Worm (Caenorhabditis elegans) whole organism, L1 larva: ENCODE measurements around the gene gly-14.
"Not testable (repeated sequence)": the region's sequence is repeated elsewhere in the genome, so short reads cannot be mapped to it uniquely, and the experiment has no call there.

Experiments used
- C04F5.9 ChIP-seq: sonication (generic microtip); optimal IDR thresholded peaks from 2 replicates; lab custom pipeline; 2016; ENCODE audit warnings: missing genetic modification characterization, missing compliant biosample characterization
- F16B12.6 ChIP-seq: fragments of 150-350 bp; optimal IDR thresholded peaks from 2 replicates; lab custom pipeline; 2014; ENCODE audit warnings: missing biosample characterization, missing genetic modification characterization
- ceh-88 ChIP-seq: fragments of 200-800 bp; sonication (Bioruptor generic); IDR thresholded peaks from 2 replicates; pipeline ENCODE4 v1.3.6; 2022; ENCODE audit warnings: missing genetic modification characterization, missing compliant biosample characterization
- ces-1 ChIP-seq: fragments of 150-350 bp; optimal IDR thresholded peaks from 2 replicates; lab custom pipeline; 2014; ENCODE audit warnings: missing biosample characterization, missing genetic modification reagents, missing genetic modification characterization
- dsc-1 ChIP-seq: sonication (generic microtip); optimal IDR thresholded peaks from 2 replicates; lab custom pipeline; 2016; ENCODE audit warnings: mild to moderate bottlenecking, missing genetic modification characterization, missing compliant biosample characterization
- efl-1 ChIP-seq, 4 experiments: fragments of 150-350 bp; optimal IDR thresholded peaks in 3 of 4; peaks in 1 of 4; 1 replicate in 1 of 4; 2 replicates in 3 of 4; lab custom pipeline; 2014; ENCODE audit warnings: missing biosample characterization in 2 of 4, missing genetic modification characterization in 2 of 4, missing genetic modification reagents in 2 of 4
- fkh-10 ChIP-seq: sonication (generic microtip); optimal IDR thresholded peaks from 2 replicates; lab custom pipeline; 2017; ENCODE audit warnings: missing biosample characterization, missing genetic modification reagents, missing genetic modification characterization
- hlh-4 ChIP-seq: sonication (generic microtip); optimal IDR thresholded peaks from 2 replicates; lab custom pipeline; 2016; ENCODE audit warnings: mild to moderate bottlenecking, missing genetic modification characterization, missing compliant biosample characterization
- isw-1 ChIP-seq: fragments of 200-800 bp; sonication (Bioruptor generic); IDR thresholded peaks from 2 replicates; pipeline ENCODE4 v1.3.6; 2022; ENCODE audit warnings: missing genetic modification characterization, missing compliant biosample characterization
- lir-3 ChIP-seq: sonication (generic microtip); optimal IDR thresholded peaks from 2 replicates; lab custom pipeline; 2016; ENCODE audit warnings: mild to moderate bottlenecking, missing genetic modification characterization, moderate library complexity, missing compliant biosample characterization; ENCODE audit not compliant: poor library complexity
- lsy-2 ChIP-seq, 2 experiments: fragments of 150-350 bp; optimal IDR thresholded peaks; 2 replicates each; lab custom pipeline; 2014; ENCODE audit warnings: missing biosample characterization in 2 of 2, missing genetic modification characterization in 2 of 2
- mef-2 ChIP-seq: fragments of 150-350 bp; optimal IDR thresholded peaks from 2 replicates; lab custom pipeline; 2014; ENCODE audit warnings: missing biosample characterization, missing genetic modification characterization
- mep-1 ChIP-seq: fragments of 150-350 bp; optimal IDR thresholded peaks from 2 replicates; lab custom pipeline; 2014; ENCODE audit warnings: missing biosample characterization, missing genetic modification characterization
- nhr-71 ChIP-seq: sonication (generic microtip); optimal IDR thresholded peaks from 2 replicates; lab custom pipeline; 2016; ENCODE audit warnings: mild to moderate bottlenecking, missing genetic modification characterization, moderate library complexity, missing compliant biosample characterization
- nhr-76 ChIP-seq: sonication (generic microtip); optimal IDR thresholded peaks from 2 replicates; lab custom pipeline; 2017; ENCODE audit warnings: missing biosample characterization, missing genetic modification characterization
- nhr-77 ChIP-seq: fragments of 150-350 bp; optimal IDR thresholded peaks from 2 replicates; lab custom pipeline; 2014; ENCODE audit warnings: missing biosample characterization, missing genetic modification characterization
- snpc-4 ChIP-seq: fragments of 150-350 bp; optimal IDR thresholded peaks from 2 replicates; lab custom pipeline; 2014; ENCODE audit warnings: missing biosample characterization, missing genetic modification characterization
- sox-4 ChIP-seq: sonication (generic microtip); optimal IDR thresholded peaks from 2 replicates; lab custom pipeline; 2016; ENCODE audit warnings: missing genetic modification characterization, missing compliant biosample characterization
- sup-37 ChIP-seq: fragments of 200-800 bp; sonication (Bioruptor generic); optimal IDR thresholded peaks from 2 replicates; lab custom pipeline; 2018; ENCODE audit warnings: mild to moderate bottlenecking, missing genetic modification characterization, missing compliant biosample characterization
- unc-30 ChIP-seq: sonication (generic microtip); optimal IDR thresholded peaks from 2 replicates; lab custom pipeline; 2017; ENCODE audit warnings: missing biosample characterization, missing genetic modification characterization
- unc-86 ChIP-seq: sonication (generic microtip); optimal IDR thresholded peaks from 2 replicates; lab custom pipeline; 2016; ENCODE audit warnings: missing genetic modification characterization, missing compliant biosample characterization
- xbp-1 ChIP-seq: sonication (generic microtip); optimal IDR thresholded peaks from 2 replicates; lab custom pipeline; 2016; ENCODE audit warnings: missing genetic modification characterization, missing compliant biosample characterization
- zag-1 ChIP-seq: fragments of 150-350 bp; optimal IDR thresholded peaks from 2 replicates; lab custom pipeline; 2014; ENCODE audit warnings: missing biosample characterization, missing genetic modification characterization
- ztf-11 ChIP-seq, 2 experiments: sonication (generic microtip); optimal IDR thresholded peaks; 2 replicates each; lab custom pipeline; 2016 to 2017; ENCODE audit warnings: missing genetic modification characterization in 2 of 2, missing biosample characterization in 1 of 2, missing compliant biosample characterization in 1 of 2

gly-14 gene

DNA sequence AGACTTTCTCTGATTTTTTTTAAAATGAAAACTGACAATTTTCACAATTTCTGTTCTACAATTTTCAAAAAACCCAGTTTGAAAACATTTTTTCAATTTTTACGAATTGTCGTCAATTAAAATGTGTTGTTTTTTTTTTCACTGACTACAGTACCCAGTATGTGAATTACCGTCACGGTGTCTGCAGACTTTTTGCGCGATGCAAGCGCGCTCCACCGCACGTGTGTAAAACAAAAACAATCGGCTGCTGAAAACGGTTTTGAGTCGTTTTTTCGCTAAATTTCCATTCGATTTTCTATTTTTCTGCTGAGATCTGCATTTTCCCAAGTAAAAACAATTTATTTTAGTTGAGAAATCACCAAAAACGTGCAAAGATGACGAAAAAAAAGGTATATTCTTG is 36.8 kb downstream of the gly-14 start (continued):
- TF ChIP-seq isw-1 (peak; percentile 98), dsc-1 (tag; lab: Kevin White, UChicago) (peak; percentile 99), zag-1 (tag; lab: Kevin White, UChicago) (peak; percentile 68)

DNA sequence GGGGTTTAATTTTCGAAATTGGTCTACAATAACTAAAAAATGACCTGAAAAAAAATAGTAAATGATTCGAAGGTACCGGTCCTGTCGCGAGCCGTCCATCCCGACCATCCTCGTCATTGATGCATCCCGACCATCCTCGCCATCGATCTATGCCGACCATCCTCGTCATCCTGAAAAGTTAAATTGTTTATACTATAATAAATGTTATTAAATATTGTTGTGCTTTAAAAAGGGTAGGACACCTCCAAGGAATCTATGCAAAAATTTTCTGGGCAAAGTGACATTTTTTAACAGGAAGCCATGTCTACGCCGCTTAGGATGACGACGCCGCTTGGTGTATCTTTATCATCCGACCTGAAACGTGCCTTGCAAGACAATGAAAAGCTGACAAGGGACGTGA is 39.0 kb downstream of the gly-14 start, which contains the start of gene C34C12.1:
C34C12.1 (plus strand) TSS at position 301 of the 400 bp plus-strand sequence.
- TF ChIP-seq sox-4 (tag; lab: Kevin White, UChicago); fkh-10 (GFP tag; lab: Kevin White, UChicago); lir-3 (tag; lab: Kevin White, UChicago): not testable (repeated sequence)

DNA sequence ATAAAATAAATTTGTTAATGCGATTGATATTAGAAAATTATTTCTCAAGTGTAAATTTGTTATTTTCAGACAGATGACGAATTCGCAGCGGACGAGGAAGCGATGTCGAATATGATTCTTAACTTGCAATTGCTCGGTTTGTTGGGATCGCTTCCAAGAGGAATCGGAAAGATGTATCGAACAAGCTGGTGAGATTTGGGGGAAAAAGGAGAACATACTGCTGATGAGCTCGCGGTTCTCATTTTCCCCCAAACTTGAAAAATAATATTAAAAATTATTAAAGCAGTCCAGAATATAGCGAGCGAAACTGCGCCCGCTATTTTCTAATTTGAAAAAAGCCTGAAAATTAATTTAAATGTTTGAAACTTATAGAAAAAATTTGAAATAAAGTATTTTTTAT is 39.6 kb downstream of the gly-14 start, which contains the start of gene C34C12.2:
C34C12.2 (plus strand) TSS at position 301 of the 400 bp plus-strand sequence.
- not testable (repeated sequence) for TF ChIP-seq snpc-4 (tag; lab: Kevin White, UChicago); mep-1; nhr-71 (tag; lab: Kevin White, UChicago)

DNA sequence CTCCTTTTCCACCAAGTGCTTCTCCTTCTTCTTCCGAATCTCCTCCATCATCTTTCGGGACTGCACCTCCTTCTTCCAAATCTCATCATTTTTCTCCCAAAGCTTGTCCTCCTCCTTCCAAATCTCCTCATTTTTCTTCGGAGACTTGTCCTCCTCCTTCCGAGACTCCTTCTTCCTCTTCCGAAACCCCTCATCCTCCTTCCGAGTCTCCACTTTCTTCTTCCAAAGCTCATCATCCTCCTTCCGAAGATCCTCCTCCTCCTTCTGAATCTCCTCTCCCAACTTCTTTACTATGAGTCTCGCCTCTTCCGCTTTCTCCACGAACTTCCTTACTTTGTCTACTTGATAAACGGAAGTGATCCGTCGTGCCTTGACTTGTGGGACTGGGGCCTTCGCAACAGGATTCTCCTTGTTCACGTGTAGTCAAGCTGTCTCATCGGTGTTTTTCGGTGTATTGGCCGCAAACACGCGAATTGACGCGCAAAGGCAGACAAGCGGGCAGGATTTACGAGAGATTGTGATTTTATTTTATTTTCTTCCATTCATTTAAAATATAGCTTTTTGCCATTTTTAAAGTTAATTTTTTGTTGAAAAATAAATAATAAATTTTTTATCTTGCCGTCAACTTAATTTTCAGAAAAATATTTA is 40.4 kb downstream of the gly-14 start, which contains the start of the genes K01A11.3 and C34C12.12:
K01A11.3 (minus strand) TSS at position 51 of the 648 bp plus-strand sequence.
C34C12.12 (plus strand) TSS at position 632 of the 648 bp plus-strand sequence.
- TF ChIP-seq sup-37 (GFP tag; lab: Kevin White, UChicago), result no peak
- no peak for TF ChIP-seq nhr-76 (tag; lab: Kevin White, UChicago)
- no peak for TF ChIP-seq unc-30
- TF ChIP-seq unc-86 (tag; lab: Kevin White, UChicago), result no peak
- TF ChIP-seq lsy-2 (tag; optimal IDR thresholded peaks at IDR 0.05; lab: Kevin White, UChicago), result peak in 1 of 2 experiments; percentile 26
- no peak for TF ChIP-seq hlh-4 (tag; lab: Kevin White, UChicago)
- TF ChIP-seq ztf-11 (tag; optimal IDR thresholded peaks at IDR 0.05; lab: Kevin White, UChicago), result no peak
- no peak for TF ChIP-seq ces-1 (GFP tag; lab: Kevin White, UChicago)
- TF ChIP-seq F16B12.6 (tag; lab: Kevin White, UChicago), result peak; percentile 65
- TF ChIP-seq efl-1 (optimal IDR thresholded peaks at IDR 0.05; lab: Kevin White, UChicago), result peak in 1 of 2 experiments; percentile 22
- peak in 1 of 2 experiments; percentile 9 for TF ChIP-seq efl-1 (GFP tag; optimal IDR thresholded peaks at IDR 0.05 in 1 of 2; lab: Kevin White, UChicago)
- no peak for TF ChIP-seq xbp-1 (tag; lab: Kevin White, UChicago)

DNA sequence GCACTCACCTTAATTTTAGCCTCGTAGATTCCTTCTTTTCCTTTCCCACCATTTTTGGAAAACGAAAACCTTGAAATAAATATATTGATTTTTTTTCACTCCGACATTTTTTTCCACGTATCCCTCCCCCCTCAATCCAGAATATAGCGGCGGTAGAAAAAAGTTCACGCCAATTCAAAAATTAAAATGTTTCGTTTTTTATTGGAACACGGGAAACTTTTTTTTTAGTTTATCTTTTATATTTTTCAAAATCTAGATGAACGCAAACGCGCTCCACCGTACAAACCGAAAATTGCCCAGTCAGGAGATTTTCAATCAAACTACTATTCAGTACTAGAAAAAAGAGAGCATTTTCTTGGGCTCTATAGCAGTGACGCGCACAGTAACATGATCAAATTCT is 48.9 kb downstream of the gly-14 start, which contains the start of gene spe-41:
spe-41 (minus strand) TSS at position 72 of the 400 bp plus-strand sequence.
- TF ChIP-seq efl-1 (optimal IDR thresholded peaks at IDR 0.05; lab: Kevin White, UChicago) (no peak), efl-1 (GFP tag; optimal IDR thresholded peaks at IDR 0.05 in 1 of 2; lab: Kevin White, UChicago) (no peak), lsy-2 (tag; optimal IDR thresholded peaks at IDR 0.05; lab: Kevin White, UChicago) (no peak), mef-2 (tag; lab: Kevin White, UChicago) (no peak), lir-3 (tag; lab: Kevin White, UChicago) (no peak), isw-1 (no peak), nhr-77 (no peak), C04F5.9 (tag; lab: Kevin White, UChicago) (no peak), snpc-4 (tag; lab: Kevin White, UChicago) (no peak), ceh-88 (GFP tag; lab: Robert Waterston, UW) (no peak)
